Fruit fly (Drosophila melanogaster) whole organism: Measurements from ENCODE around the gene Or82a.
"Not testable (repeated sequence)": the region's sequence is repeated elsewhere in the genome, so short reads cannot be mapped to it uniquely, and the experiment has no call there.

Experiments used
- Dll ChIP-seq: fragments of >200 bp; optimal IDR thresholded peaks from 2 replicates; lab custom pipeline; 2017
- EcR ChIP-seq, 2 experiments: fragments of >200 bp; optimal IDR thresholded peaks; 2 replicates each; lab custom pipeline; 2017; ENCODE audit warnings: missing biosample characterization in 2 of 2, missing genetic modification characterization in 2 of 2, missing genetic modification reagents in 2 of 2
- pan ChIP-seq: fragments of >200 bp; optimal IDR thresholded peaks from 2 replicates; lab custom pipeline; 2017
- usp ChIP-seq: fragments of >200 bp; optimal IDR thresholded peaks from 2 replicates; lab custom pipeline; 2017; ENCODE audit warnings: missing biosample characterization, missing genetic modification characterization, mixed read lengths

DNA sequence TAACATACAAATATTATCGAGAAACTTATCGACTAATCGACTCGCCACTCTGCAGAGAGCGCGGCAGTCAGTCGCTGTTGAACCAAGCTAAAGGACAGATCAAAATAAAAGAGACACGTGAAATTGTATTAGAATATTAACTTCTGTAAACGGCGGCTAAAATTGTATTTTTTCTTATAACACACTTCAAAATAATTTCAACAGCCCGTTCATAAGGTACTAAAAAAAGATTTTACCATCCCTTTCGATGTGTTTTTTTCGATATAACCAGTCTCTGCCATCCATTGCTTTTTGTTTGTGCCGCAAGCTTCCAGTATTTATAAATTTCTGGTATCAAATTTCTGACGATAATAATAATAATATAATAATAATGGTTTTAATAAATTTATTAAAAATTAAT, 45.3 kb upstream of the Or82a start, which contains the start of gene aux:
- not testable (repeated sequence) for TF ChIP-seq pan (lab: Kevin White, UChicago); Dll (lab: Kevin White, UChicago); usp (GFP tag; lab: Kevin White, UChicago); EcR (GFP tag; optimal IDR thresholded peaks at IDR 0.05; lab: Kevin White, UChicago)
